Worm (Caenorhabditis elegans) whole organism, L1 larva: Measurements from ENCODE around the gene arl-3.
A peak's percentile ranks its signal among the peaks of the same experiment; 100 is the strongest.

Experiments used
- ceh-82 ChIP-seq, 3 experiments: fragments of 150-350 bp in 1 of 3; sonication (generic microtip) in 2 of 3; optimal IDR thresholded peaks; 2 replicates each; lab custom pipeline; 2014 to 2017; ENCODE audit warnings: missing biosample characterization in 3 of 3, missing genetic modification characterization in 3 of 3
- efl-1 ChIP-seq, 4 experiments: fragments of 150-350 bp; optimal IDR thresholded peaks in 3 of 4; peaks in 1 of 4; 1 replicate in 1 of 4; 2 replicates in 3 of 4; lab custom pipeline; 2014; ENCODE audit warnings: missing biosample characterization in 2 of 4, missing genetic modification characterization in 2 of 4, missing genetic modification reagents in 2 of 4
- hlh-4 ChIP-seq: sonication (generic microtip); optimal IDR thresholded peaks from 2 replicates; lab custom pipeline; 2016; ENCODE audit warnings: mild to moderate bottlenecking, missing genetic modification characterization, missing compliant biosample characterization
- ztf-11 ChIP-seq, 2 experiments: sonication (generic microtip); optimal IDR thresholded peaks; 2 replicates each; lab custom pipeline; 2016 to 2017; ENCODE audit warnings: missing genetic modification characterization in 2 of 2, missing biosample characterization in 1 of 2, missing compliant biosample characterization in 1 of 2

Gene arl-3

ce11 chrII:14645290-14645689 lies 39.0 kb downstream of the arl-3 start (continued):
- TF ChIP-seq ceh-82 (tag; optimal IDR thresholded peaks at IDR 0.05; lab: Kevin White, UChicago), result peak in 2 of 3 experiments; percentile 16 to 47
- TF ChIP-seq ztf-11 (tag; optimal IDR thresholded peaks at IDR 0.05; lab: Kevin White, UChicago), result no peak

ce11 chrII:14647550-14647949 lies 41.3 kb downstream of the arl-3 start:
- TF ChIP-seq efl-1 (optimal IDR thresholded peaks at IDR 0.05; lab: Kevin White, UChicago) (no peak), efl-1 (GFP tag; optimal IDR thresholded peaks at IDR 0.05 in 1 of 2; lab: Kevin White, UChicago) (peak in 1 of 2 experiments; percentile 87), hlh-4 (tag; lab: Kevin White, UChicago) (no peak)
